Worm (Caenorhabditis elegans): ENCODE measurements around the gene T22F3.12.

The T22F3.12 gene

DNA sequence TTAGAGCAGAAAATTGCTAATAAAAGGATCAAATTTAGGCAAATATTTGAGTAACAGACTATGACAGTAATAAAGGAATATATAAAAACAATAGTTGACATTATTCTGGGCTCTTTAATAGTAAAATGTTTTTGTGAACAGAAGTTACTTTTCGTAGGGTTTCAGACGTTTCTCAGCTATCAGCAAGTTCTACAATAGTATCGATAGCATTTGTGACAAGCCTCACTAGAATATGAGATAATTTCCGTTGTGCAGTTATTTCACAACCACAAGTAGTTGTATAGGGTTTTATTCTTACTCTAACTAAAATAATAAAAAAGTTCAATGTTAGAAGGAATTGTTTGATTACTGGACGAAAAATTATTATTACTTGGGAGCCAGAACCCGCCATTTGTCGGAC is 45.5 kb downstream of the T22F3.12 start, which contains the start of gene srbc-68:
Gene srbc-68, minus strand, starts transcription at position 101 of the 400 bp plus-strand sequence.
- TF ChIP-seq ahr-1 (tag; optimal IDR thresholded peaks at IDR 0.05): no peak
- no peak for TF ChIP-seq syd-9 (tag; optimal IDR thresholded peaks at IDR 0.05)
- TF ChIP-seq pat-9 (tag; optimal IDR thresholded peaks at IDR 0.05): no peak
- no peak for TF ChIP-seq pag-3 (tag; optimal IDR thresholded peaks at IDR 0.05; ENCODE audit: borderline replicate concordance)
- TF ChIP-seq ceh-19 (GFP tag; optimal IDR thresholded peaks at IDR 0.05): no peak
- no peak for TF ChIP-seq fkh-6 (tag; optimal IDR thresholded peaks at IDR 0.05)
- TF ChIP-seq unc-55 (GFP tag; optimal IDR thresholded peaks at IDR 0.05): no peak
- no peak for TF ChIP-seq sox-4 (tag; optimal IDR thresholded peaks at IDR 0.05)
- no peak for TF ChIP-seq fax-1 (tag; optimal IDR thresholded peaks at IDR 0.05)
- no peak for TF ChIP-seq nhr-232 (tag; optimal IDR thresholded peaks at IDR 0.05)
- TF ChIP-seq ref-2 (tag; optimal IDR thresholded peaks at IDR 0.05): no peak
- TF ChIP-seq ceh-45 (GFP tag; IDR thresholded peaks at IDR 0.05): no peak
- no peak for TF ChIP-seq ceh-34 (tag; optimal IDR thresholded peaks at IDR 0.05)
- TF ChIP-seq unc-86 (tag; optimal IDR thresholded peaks at IDR 0.05): no peak
- no peak for TF ChIP-seq ceh-2 (tag; optimal IDR thresholded peaks at IDR 0.05)
- TF ChIP-seq nfya-1 (tag; optimal IDR thresholded peaks at IDR 0.05): no peak
- TF ChIP-seq unc-3 (GFP tag; conservative IDR thresholded peaks at IDR 0.05): no peak
- TF ChIP-seq unc-3 (tag; optimal IDR thresholded peaks at IDR 0.05): no peak
- TF ChIP-seq sox-2 (GFP tag; IDR thresholded peaks at IDR 0.05): no peak
- TF ChIP-seq lin-11 (tag; optimal IDR thresholded peaks at IDR 0.05): no peak

DNA sequence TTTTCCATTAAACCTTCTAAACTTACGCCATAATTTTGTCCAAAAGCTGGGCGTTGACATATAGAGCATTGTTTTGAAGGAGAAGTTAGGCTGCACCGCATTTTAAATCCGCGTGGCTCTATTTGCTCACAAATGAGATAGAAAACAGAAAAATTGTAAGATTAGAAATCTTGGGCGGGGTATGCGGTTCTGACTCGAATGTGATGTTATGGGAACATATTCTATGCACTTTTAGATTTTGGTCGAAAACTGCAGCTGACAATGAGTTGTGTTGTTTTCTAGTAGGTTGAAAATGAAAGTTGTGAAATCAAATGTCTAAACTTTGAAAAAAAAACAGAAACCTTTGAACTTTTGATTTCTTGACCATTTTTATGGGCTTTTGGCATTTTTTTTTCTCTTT is 48.7 kb downstream of the T22F3.12 start, which contains the start of gene nhr-222:
Gene nhr-222, minus strand, starts transcription at position 101 of the 400 bp plus-strand sequence.
- no peak for TF ChIP-seq pros-1 (tag; optimal IDR thresholded peaks at IDR 0.05)
- TF ChIP-seq ceh-19 (GFP tag; optimal IDR thresholded peaks at IDR 0.05): no peak
- no peak for TF ChIP-seq eyg-1 (tag; optimal IDR thresholded peaks at IDR 0.05)
- no peak for TF ChIP-seq ref-2 (tag; optimal IDR thresholded peaks at IDR 0.05)
- TF ChIP-seq ceh-22 (tag; optimal IDR thresholded peaks at IDR 0.05): no peak
- no peak for TF ChIP-seq fkh-6 (tag; optimal IDR thresholded peaks at IDR 0.05)
- TF ChIP-seq lin-11 (tag; optimal IDR thresholded peaks at IDR 0.05): no peak
- TF ChIP-seq ceh-6 (GFP tag; optimal IDR thresholded peaks at IDR 0.05): no peak
- TF ChIP-seq unc-42 (tag; optimal IDR thresholded peaks at IDR 0.05): no peak
- no peak for TF ChIP-seq ceh-2 (tag; optimal IDR thresholded peaks at IDR 0.05)
- TF ChIP-seq pqm-1 (tag; optimal IDR thresholded peaks at IDR 0.05): no peak
- TF ChIP-seq C38D4.7 (GFP tag; optimal IDR thresholded peaks at IDR 0.05): no peak
- no peak for TF ChIP-seq T23F11.4 (GFP tag; optimal IDR thresholded peaks at IDR 0.05)
- TF ChIP-seq sdc-2 (tag; optimal IDR thresholded peaks at IDR 0.05): no peak
- TF ChIP-seq rnt-1 (tag; optimal IDR thresholded peaks at IDR 0.05): no peak
- no peak for TF ChIP-seq C08G9.2 (tag; optimal IDR thresholded peaks at IDR 0.05)
- TF ChIP-seq K09A11.1 (tag; optimal IDR thresholded peaks at IDR 0.05; ENCODE audit: insufficient read depth): no peak

ce11 chrV:3541117-3541516 is 50.9 kb downstream of the T22F3.12 start, which contains the start of gene srbc-67:
srbc-67 (minus strand) TSS chrV:3541217.
- TF ChIP-seq pag-3 (tag; optimal IDR thresholded peaks at IDR 0.05; ENCODE audit: borderline replicate concordance) (no peak), syd-9 (tag; optimal IDR thresholded peaks at IDR 0.05) (no peak), ceh-45 (GFP tag; IDR thresholded peaks at IDR 0.05) (no peak), ahr-1 (tag; optimal IDR thresholded peaks at IDR 0.05) (no peak), fkh-6 (tag; optimal IDR thresholded peaks at IDR 0.05) (no peak), hlh-15 (tag; optimal IDR thresholded peaks at IDR 0.05) (no peak), ets-4 (tag; optimal IDR thresholded peaks at IDR 0.05) (no peak), ref-2 (tag; optimal IDR thresholded peaks at IDR 0.05) (no peak), F13H6.1 (tag; optimal IDR thresholded peaks at IDR 0.05) (no peak), ceh-14 (tag; optimal IDR thresholded peaks at IDR 0.05) (no peak), gmeb-2 (tag; optimal IDR thresholded peaks at IDR 0.05) (no peak)

Data from whole organism, late embryonic.